Worm (Caenorhabditis elegans) whole organism, L4 larva: ENCODE measurements around the gene C13A2.12.

Source experiments
- T20F7.1 ChIP-seq: fragments of 200-800 bp; sonication (Bioruptor generic); optimal IDR thresholded peaks from 2 replicates; lab custom pipeline; 2018; ENCODE audit warnings: mild to moderate bottlenecking, missing genetic modification characterization, missing compliant biosample characterization
- ZK546.5 ChIP-seq, 2 experiments: sonication (generic microtip); optimal IDR thresholded peaks; 2 replicates each; lab custom pipeline; 2017; ENCODE audit warnings: missing biosample characterization in 2 of 2, missing genetic modification characterization in 2 of 2
- ceh-82 ChIP-seq: sonication (generic microtip); optimal IDR thresholded peaks from 2 replicates; lab custom pipeline; 2017; ENCODE audit warnings: missing biosample characterization, missing genetic modification characterization
- daf-8 ChIP-seq: fragments of 200-800 bp; sonication (Bioruptor generic); IDR thresholded peaks from 2 replicates; pipeline ENCODE4 v1.3.6; 2022; ENCODE audit warnings: missing genetic modification characterization, missing compliant biosample characterization
- egl-43 ChIP-seq: fragments of 200-800 bp; sonication (Bioruptor generic); IDR thresholded peaks from 2 replicates; pipeline ENCODE4 v1.3.6; 2022; ENCODE audit warnings: missing genetic modification reagents, missing genetic modification characterization, missing compliant biosample characterization
- fkh-10 ChIP-seq: fragments of 150-350 bp; optimal IDR thresholded peaks from 2 replicates; lab custom pipeline; 2014; ENCODE audit warnings: missing biosample characterization, missing genetic modification reagents, missing genetic modification characterization
- fos-1 ChIP-seq: fragments of 150-350 bp; optimal IDR thresholded peaks from 2 replicates; lab custom pipeline; 2014; ENCODE audit warnings: missing biosample characterization, missing genetic modification characterization
- lin-13 ChIP-seq: fragments of 150-350 bp; optimal IDR thresholded peaks from 2 replicates; lab custom pipeline; 2014; ENCODE audit warnings: missing biosample characterization, missing genetic modification reagents, missing genetic modification characterization
- mdl-1 ChIP-seq, 2 experiments: fragments of 150-350 bp in 1 of 2; sonication (generic microtip) in 1 of 2; optimal IDR thresholded peaks; 2 replicates each; lab custom pipeline; 2014 to 2017; ENCODE audit warnings: missing biosample characterization in 2 of 2, missing genetic modification characterization in 2 of 2
- nhr-10 ChIP-seq: fragments of 150-350 bp; optimal IDR thresholded peaks from 2 replicates; lab custom pipeline; 2014; ENCODE audit warnings: missing biosample characterization, missing genetic modification characterization
- nhr-11 ChIP-seq: fragments of 150-350 bp; optimal IDR thresholded peaks from 2 replicates; lab custom pipeline; 2014; ENCODE audit warnings: missing biosample characterization, missing genetic modification characterization
- nhr-77 ChIP-seq: fragments of 150-350 bp; optimal IDR thresholded peaks from 2 replicates; lab custom pipeline; 2014; ENCODE audit warnings: missing biosample characterization, missing genetic modification characterization
- pha-4 ChIP-seq, 2 experiments: fragments of 150-350 bp in 1 of 2; fragments of 200-800 bp in 1 of 2; sonication (Bioruptor generic) in 1 of 2; IDR thresholded peaks in 1 of 2; optimal IDR thresholded peaks in 1 of 2; 2 replicates each; pipeline versions ENCODE4 v1.3.6 to Lab custom; 2014 to 2022; ENCODE audit warnings: missing genetic modification characterization in 2 of 2, missing genetic modification reagents in 2 of 2, missing biosample characterization in 1 of 2, missing compliant biosample characterization in 1 of 2
- snpc-4 ChIP-seq: fragments of 150-350 bp; optimal IDR thresholded peaks from 2 replicates; lab custom pipeline; 2014; ENCODE audit warnings: missing biosample characterization, missing genetic modification characterization

DNA sequence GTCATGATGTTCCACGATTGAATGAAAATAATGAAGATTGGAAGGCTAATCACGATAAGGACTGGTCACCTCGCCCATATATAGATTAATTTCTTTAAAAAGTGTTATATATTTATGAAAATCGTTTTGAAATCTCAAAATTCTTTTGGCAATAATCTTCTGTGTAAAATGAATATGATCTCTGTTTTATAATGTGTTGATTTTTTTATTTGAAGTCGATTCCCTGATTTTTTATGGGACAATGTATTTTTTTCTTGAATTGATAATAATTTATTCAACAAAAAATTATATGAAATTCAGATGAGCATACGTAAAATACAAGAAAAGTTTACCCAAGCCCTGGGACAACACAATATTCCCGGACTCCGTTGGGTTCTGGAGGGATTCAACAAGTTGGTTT lies 19.6 kb upstream of the C13A2.12 start, which contains the start of gene C05C8.1:
- TF ChIP-seq snpc-4 (tag; lab: Kevin White, UChicago) (no peak), fkh-10 (GFP tag; lab: Kevin White, UChicago) (no peak), mdl-1 (tag; optimal IDR thresholded peaks at IDR 0.05; lab: Kevin White, UChicago) (no peak), fos-1 (tag; lab: Kevin White, UChicago) (no peak), T20F7.1 (GFP tag; lab: Kevin White, UChicago) (no peak), nhr-11 (tag; lab: Kevin White, UChicago) (no peak), nhr-77 (no peak), lin-13 (GFP tag; lab: Kevin White, UChicago) (no peak), nhr-10 (tag; lab: Kevin White, UChicago) (no peak), ZK546.5 (tag; optimal IDR thresholded peaks at IDR 0.05; lab: Kevin White, UChicago) (no peak), ceh-82 (tag; lab: Kevin White, UChicago) (no peak), pha-4 (GFP tag; IDR thresholded peaks at IDR 0.05; lab: Robert Waterston, UW) (no peak), pha-4 (tag; optimal IDR thresholded peaks at IDR 0.05; lab: Kevin White, UChicago) (no peak), daf-8 (GFP tag; lab: Robert Waterston, UW) (no peak), egl-43 (GFP tag; lab: Robert Waterston, UW) (no peak)
